Comparison of ENCODE assay signal across 1 fruit fly cellular context in the genomic region with DNA sequence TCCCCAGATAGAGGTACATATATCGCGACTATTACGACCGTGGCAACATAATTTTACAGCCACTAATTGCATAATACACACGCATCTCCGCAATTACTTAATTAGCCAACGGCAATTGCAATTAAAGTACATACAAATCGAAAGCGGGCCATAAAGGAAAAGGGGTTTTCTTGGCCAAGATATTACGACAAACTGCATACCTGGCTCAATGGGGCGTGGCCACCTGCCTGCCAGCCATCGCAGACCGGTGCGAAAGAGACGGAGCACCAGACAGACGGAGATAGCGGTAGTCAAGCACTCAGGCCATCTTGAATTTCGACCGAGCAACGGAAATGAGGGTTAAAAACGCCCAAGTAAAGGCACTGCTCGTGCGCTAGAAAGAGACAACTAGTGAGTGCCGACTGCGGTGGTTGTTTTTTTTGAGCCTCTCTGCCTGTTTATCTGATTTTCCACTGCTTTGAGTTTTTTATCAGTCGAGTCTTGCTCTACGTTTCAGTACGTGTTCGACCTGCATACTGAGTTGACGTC.
A peak's percentile ranks its signal among the peaks of the same experiment; 100 is the strongest.
TF ChIP-seq lines count a peak whose summit lies in the region.

Gene cad, plus strand, starts transcription at position 490 of the 528 bp plus-strand sequence.

TF ChIP-seq in whole organism, embryonic, 481 proteins besides CTCF, POLR2A, EP300 and RAD21 (continued from another document and continues in another):
- TF ChIP-seq CG6654 (GFP tag; optimal IDR thresholded peaks at IDR 0.05; lab: Kevin White, UChicago) = no peak
- TF ChIP-seq Sry-β (GFP tag; optimal IDR thresholded peaks at IDR 0.05; lab: Kevin White, UChicago) = no peak
- TF ChIP-seq CG11723 (GFP tag; optimal IDR thresholded peaks at IDR 0.05; lab: Kevin White, UChicago) = no peak
- TF ChIP-seq al (GFP tag; IDR thresholded peaks at IDR 0.05; lab: Robert Waterston, UW) = no peak
- peak; percentile 42 to 80 for TF ChIP-seq tll (GFP tag; optimal IDR thresholded peaks at IDR 0.05; lab: Kevin White, UChicago)
- TF ChIP-seq Atf3 (GFP tag; optimal IDR thresholded peaks at IDR 0.05; lab: Kevin White, UChicago) = no peak
- TF ChIP-seq CG4328 (GFP tag; optimal IDR thresholded peaks at IDR 0.05; lab: Kevin White, UChicago) = no peak
- TF ChIP-seq pros (GFP tag; optimal IDR thresholded peaks at IDR 0.05; lab: Kevin White, UChicago) = peak; percentile 25
- TF ChIP-seq CG5953 (GFP tag; IDR thresholded peaks at IDR 0.05; lab: Robert Waterston, UW) = 0 out of 2 replicates have a peak, but pooled peaks have one; percentile 26
- peak; percentile 20; the same call in 1 of the 2 replicates for TF ChIP-seq bbx (GFP tag; IDR thresholded peaks at IDR 0.05; lab: Robert Waterston, UW; ENCODE audit: partially characterized antibody)
- TF ChIP-seq CG30020 (tag; optimal IDR thresholded peaks at IDR 0.05; lab: Kevin White, UChicago) = no peak
- no peak for TF ChIP-seq Sin3A (optimal IDR thresholded peaks at IDR 0.05; lab: Kevin White, UChicago)
- no peak for TF ChIP-seq jigr1 (GFP tag; IDR thresholded peaks at IDR 0.05; lab: Robert Waterston, UW)
- no peak for TF ChIP-seq CG6854 (GFP tag; optimal IDR thresholded peaks at IDR 0.05; lab: Kevin White, UChicago)
- TF ChIP-seq ftz-f1 (GFP tag; optimal IDR thresholded peaks at IDR 0.05; lab: Kevin White, UChicago) = peak; percentile 31
- peak; percentile 2 for TF ChIP-seq CG8388 (GFP tag; optimal IDR thresholded peaks at IDR 0.05; lab: Kevin White, UChicago)
- TF ChIP-seq Bgb (GFP tag; IDR thresholded peaks at IDR 0.05; lab: Robert Waterston, UW; ENCODE audit: partially characterized antibody) = peak; percentile 59; the same call in 1 of the 2 replicates
- no peak for TF ChIP-seq Bdp1 (GFP tag; optimal IDR thresholded peaks at IDR 0.05; lab: Kevin White, UChicago)
- TF ChIP-seq Ravus (GFP tag; IDR thresholded peaks at IDR 0.05; lab: Robert Waterston, UW) = no peak
- no peak for TF ChIP-seq D19B (GFP tag; optimal IDR thresholded peaks at IDR 0.05; lab: Kevin White, UChicago)
- TF ChIP-seq usp (GFP tag; optimal IDR thresholded peaks at IDR 0.05; lab: Kevin White, UChicago) = no peak
- no peak for TF ChIP-seq Mad (GFP tag; optimal IDR thresholded peaks at IDR 0.05; lab: Kevin White, UChicago)
- no peak for TF ChIP-seq Poxn (GFP tag; IDR thresholded peaks at IDR 0.05; lab: Robert Waterston, UW)
- no peak for TF ChIP-seq dmrt11E (tag; optimal IDR thresholded peaks at IDR 0.05; lab: Kevin White, UChicago)
- TF ChIP-seq cad (GFP tag; optimal IDR thresholded peaks at IDR 0.05; lab: Kevin White, UChicago) = peak; percentile 94
- TF ChIP-seq CG4707 (GFP tag; optimal IDR thresholded peaks at IDR 0.05; lab: Kevin White, UChicago) = no peak
- no peak for TF ChIP-seq CG14860 (GFP tag; IDR thresholded peaks at IDR 0.05; lab: Robert Waterston, UW; ENCODE audit: partially characterized antibody)
- TF ChIP-seq pum (GFP tag; optimal IDR thresholded peaks at IDR 0.05; lab: Kevin White, UChicago) = no peak
- no peak for TF ChIP-seq Optix (GFP tag; IDR thresholded peaks at IDR 0.05; lab: Robert Waterston, UW)
- TF ChIP-seq mam (GFP tag; optimal IDR thresholded peaks at IDR 0.05; lab: Kevin White, UChicago) = no peak
- TF ChIP-seq CG6813 (GFP tag; optimal IDR thresholded peaks at IDR 0.05; lab: Kevin White, UChicago) = peak; percentile 63
- no peak for TF ChIP-seq Camta (GFP tag; optimal IDR thresholded peaks at IDR 0.05; lab: Kevin White, UChicago)
- TF ChIP-seq Gsc (GFP tag; IDR thresholded peaks at IDR 0.05; lab: Robert Waterston, UW) = no peak
- TF ChIP-seq Rx (GFP tag; IDR thresholded peaks at IDR 0.05; lab: Robert Waterston, UW) = no peak
- peak; percentile 61; the same call in 1 of the 2 replicates for TF ChIP-seq CG14441 (GFP tag; IDR thresholded peaks at IDR 0.05; lab: Robert Waterston, UW)
- TF ChIP-seq Doc3 (GFP tag; IDR thresholded peaks at IDR 0.05; lab: Robert Waterston, UW; ENCODE audit: partially characterized antibody) = no peak
- TF ChIP-seq CG14710 (tag; optimal IDR thresholded peaks at IDR 0.05; lab: Kevin White, UChicago) = peak; percentile 9
- no peak for TF ChIP-seq CG18599 (GFP tag; optimal IDR thresholded peaks at IDR 0.05; lab: Kevin White, UChicago)
- no peak for TF ChIP-seq CG3407 (GFP tag; optimal IDR thresholded peaks at IDR 0.05; lab: Kevin White, UChicago)
- TF ChIP-seq ttk (GFP tag; IDR thresholded peaks at IDR 0.05; lab: Robert Waterston, UW) = peak; percentile 51
- no peak for TF ChIP-seq B-H1 (GFP tag; IDR thresholded peaks at IDR 0.05; lab: Robert Waterston, UW)
- peak; percentile 54 for TF ChIP-seq CG7271 (tag; optimal IDR thresholded peaks at IDR 0.05; lab: Kevin White, UChicago)
- no peak for TF ChIP-seq Dp (GFP tag; optimal IDR thresholded peaks at IDR 0.05; lab: Kevin White, UChicago)
- no peak for TF ChIP-seq peb (GFP tag; IDR thresholded peaks at IDR 0.05; lab: Robert Waterston, UW)
- TF ChIP-seq CG12659 (GFP tag; optimal IDR thresholded peaks at IDR 0.05; lab: Kevin White, UChicago) = peak; percentile 7
- TF ChIP-seq CG11093 (GFP tag; IDR thresholded peaks at IDR 0.05; lab: Robert Waterston, UW) = no peak
- no peak for TF ChIP-seq HLH54F (GFP tag; optimal IDR thresholded peaks at IDR 0.05; lab: Kevin White, UChicago)
- no peak for TF ChIP-seq crp (GFP tag; optimal IDR thresholded peaks at IDR 0.05; lab: Kevin White, UChicago)
- no peak for TF ChIP-seq pzg (GFP tag; optimal IDR thresholded peaks at IDR 0.05; lab: Kevin White, UChicago)
- no peak for TF ChIP-seq CG12219 (GFP tag; optimal IDR thresholded peaks at IDR 0.05; lab: Kevin White, UChicago)
- TF ChIP-seq stc (GFP tag; IDR thresholded peaks at IDR 0.05; lab: Robert Waterston, UW) = peak; percentile 58
- no peak for TF ChIP-seq br (optimal IDR thresholded peaks at IDR 0.05; lab: Kevin White, UChicago)
- TF ChIP-seq tx (GFP tag; optimal IDR thresholded peaks at IDR 0.05; lab: Kevin White, UChicago) = no peak
- TF ChIP-seq dmrt99B (tag; optimal IDR thresholded peaks at IDR 0.05; lab: Kevin White, UChicago) = no peak
- no peak for TF ChIP-seq gt (GFP tag; IDR thresholded peaks at IDR 0.05; lab: Robert Waterston, UW)
- peak; percentile 99 for TF ChIP-seq seq (GFP tag; IDR thresholded peaks at IDR 0.05; lab: Robert Waterston, UW)
- TF ChIP-seq CG10274 (GFP tag; optimal IDR thresholded peaks at IDR 0.05; lab: Kevin White, UChicago) = no peak
- TF ChIP-seq CG5245 (GFP tag; optimal IDR thresholded peaks at IDR 0.05; lab: Kevin White, UChicago) = no peak
- no peak for TF ChIP-seq NC2α (GFP tag; optimal IDR thresholded peaks at IDR 0.05; lab: Kevin White, UChicago)
- TF ChIP-seq gcm (GFP tag; optimal IDR thresholded peaks at IDR 0.05; lab: Kevin White, UChicago) = peak; percentile 89
- TF ChIP-seq sna (GFP tag; IDR thresholded peaks at IDR 0.05; lab: Robert Waterston, UW; ENCODE audit: partially characterized antibody) = no peak
- TF ChIP-seq CG10147 (GFP tag; optimal IDR thresholded peaks at IDR 0.05; lab: Kevin White, UChicago) = no peak
- peak; percentile 15 for TF ChIP-seq cg (GFP tag; optimal IDR thresholded peaks at IDR 0.05; lab: Kevin White, UChicago)
- TF ChIP-seq CG8924 (tag; optimal IDR thresholded peaks at IDR 0.05; lab: Kevin White, UChicago) = no peak
- no peak for TF ChIP-seq tup (GFP tag; optimal IDR thresholded peaks at IDR 0.05; lab: Kevin White, UChicago)
- peak; percentile 7 for TF ChIP-seq CHES-1-like (GFP tag; optimal IDR thresholded peaks at IDR 0.05; lab: Kevin White, UChicago)
- no peak for TF ChIP-seq CG11398 (GFP tag; optimal IDR thresholded peaks at IDR 0.05; lab: Kevin White, UChicago)
- TF ChIP-seq Kr (GFP tag; optimal IDR thresholded peaks at IDR 0.05; lab: Kevin White, UChicago) = no peak
- TF ChIP-seq vvl (GFP tag; IDR thresholded peaks at IDR 0.05; lab: Robert Waterston, UW) = peak; percentile 75
- peak; percentile 64 for TF ChIP-seq CG12071 (GFP tag; optimal IDR thresholded peaks at IDR 0.05; lab: Kevin White, UChicago)
- no peak for TF ChIP-seq Neu2 (GFP tag; optimal IDR thresholded peaks at IDR 0.05; lab: Kevin White, UChicago; ENCODE audit: borderline replicate concordance)
- TF ChIP-seq CG18476 (GFP tag; optimal IDR thresholded peaks at IDR 0.05; lab: Kevin White, UChicago) = no peak
- TF ChIP-seq Lim3 (GFP tag; IDR thresholded peaks at IDR 0.05; lab: Robert Waterston, UW) = no peak
- TF ChIP-seq CG9609 (GFP tag; optimal IDR thresholded peaks at IDR 0.05; lab: Kevin White, UChicago) = no peak
- no peak for TF ChIP-seq Bteb2 (GFP tag; optimal IDR thresholded peaks at IDR 0.05; lab: Kevin White, UChicago)
- peak in 1 of 2 experiments; percentile 18 for TF ChIP-seq bsh (GFP tag; optimal IDR thresholded peaks at IDR 0.05; lab: Kevin White, UChicago)
- TF ChIP-seq Myb (GFP tag; optimal IDR thresholded peaks at IDR 0.05; lab: Kevin White, UChicago) = no peak
- TF ChIP-seq aop (GFP tag; IDR thresholded peaks at IDR 0.05; lab: Robert Waterston, UW) = peak; percentile 62; the same call in 1 of the 2 replicates
- no peak; the same call in 1 of the 2 replicates for TF ChIP-seq ranshi (GFP tag; IDR thresholded peaks at IDR 0.05; lab: Robert Waterston, UW)
- TF ChIP-seq D19A (tag; optimal IDR thresholded peaks at IDR 0.05; lab: Kevin White, UChicago) = no peak
- TF ChIP-seq Sox102F (GFP tag; optimal IDR thresholded peaks at IDR 0.05; lab: Kevin White, UChicago) = no peak
- no peak for TF ChIP-seq CG10209 (GFP tag; optimal IDR thresholded peaks at IDR 0.05; lab: Kevin White, UChicago)
- peak; percentile 99 for TF ChIP-seq CG10321 (GFP tag; IDR thresholded peaks at IDR 0.05; lab: Robert Waterston, UW)
- no peak for TF ChIP-seq CG6272 (GFP tag; IDR thresholded peaks at IDR 0.05; lab: Robert Waterston, UW)
- no peak for TF ChIP-seq ap (GFP tag; IDR thresholded peaks at IDR 0.05; lab: Robert Waterston, UW)
- TF ChIP-seq mirr (GFP tag; optimal IDR thresholded peaks at IDR 0.05; lab: Kevin White, UChicago) = peak; percentile 22
- TF ChIP-seq rib (GFP tag; IDR thresholded peaks at IDR 0.05; lab: Robert Waterston, UW) = no peak
- no peak for TF ChIP-seq az2 (GFP tag; optimal IDR thresholded peaks at IDR 0.05; lab: Kevin White, UChicago)
- no peak for TF ChIP-seq NK7.1 (GFP tag; optimal IDR thresholded peaks at IDR 0.05; lab: Kevin White, UChicago)
- TF ChIP-seq CG17568 (GFP tag; optimal IDR thresholded peaks at IDR 0.05; lab: Kevin White, UChicago) = no peak
- no peak for TF ChIP-seq org-1 (GFP tag; optimal IDR thresholded peaks at IDR 0.05; lab: Kevin White, UChicago)
- no peak for TF ChIP-seq emc (GFP tag; optimal IDR thresholded peaks at IDR 0.05; lab: Kevin White, UChicago)
- peak; percentile 12 for TF ChIP-seq Vsx1 (GFP tag; optimal IDR thresholded peaks at IDR 0.05; lab: Kevin White, UChicago)
- no peak for TF ChIP-seq CG12942 (GFP tag; optimal IDR thresholded peaks at IDR 0.05; lab: Kevin White, UChicago)
- no peak for TF ChIP-seq CG7556 (GFP tag; optimal IDR thresholded peaks at IDR 0.05; lab: Kevin White, UChicago)
- no peak for TF ChIP-seq Mrtf (GFP tag; IDR thresholded peaks at IDR 0.05; lab: Robert Waterston, UW)
- TF ChIP-seq shn (GFP tag; optimal IDR thresholded peaks at IDR 0.05; lab: Kevin White, UChicago) = no peak
- TF ChIP-seq insv (GFP tag; optimal IDR thresholded peaks at IDR 0.05; lab: Kevin White, UChicago) = no peak
- TF ChIP-seq btn (GFP tag; optimal IDR thresholded peaks at IDR 0.05; lab: Kevin White, UChicago) = no peak
- TF ChIP-seq sens-2 (GFP tag; IDR thresholded peaks at IDR 0.05; lab: Robert Waterston, UW) = no peak
- TF ChIP-seq caup (GFP tag; optimal IDR thresholded peaks at IDR 0.05; lab: Kevin White, UChicago; ENCODE audit: severe bottlenecking) = peak; percentile 40
- TF ChIP-seq luna (GFP tag; optimal IDR thresholded peaks at IDR 0.05; lab: Kevin White, UChicago) = no peak
- peak; percentile 25 for TF ChIP-seq CG1603 (tag; optimal IDR thresholded peaks at IDR 0.05; lab: Kevin White, UChicago)
- 0 out of 3 replicates have a peak, but pooled peaks have one; percentile 32 for TF ChIP-seq HLH4C (GFP tag; IDR thresholded peaks at IDR 0.05; lab: Robert Waterston, UW; ENCODE audit: partially characterized antibody)
- no peak for TF ChIP-seq danr (GFP tag; IDR thresholded peaks at IDR 0.05; lab: Robert Waterston, UW)
- TF ChIP-seq CG7839 (tag; optimal IDR thresholded peaks at IDR 0.05; lab: Kevin White, UChicago) = no peak
- no peak for TF ChIP-seq schlank (tag; optimal IDR thresholded peaks at IDR 0.05; lab: Kevin White, UChicago)
- peak; percentile 61 for TF ChIP-seq Jarid2 (GFP tag; optimal IDR thresholded peaks at IDR 0.05; lab: Kevin White, UChicago)
- no peak for TF ChIP-seq row (GFP tag; IDR thresholded peaks at IDR 0.05; lab: Robert Waterston, UW)
- no peak for TF ChIP-seq repo (GFP tag; optimal IDR thresholded peaks at IDR 0.05; lab: Kevin White, UChicago)
- no peak for TF ChIP-seq run (tag; optimal IDR thresholded peaks at IDR 0.05; lab: Kevin White, UChicago)
- TF ChIP-seq CG17385 (GFP tag; optimal IDR thresholded peaks at IDR 0.05; lab: Kevin White, UChicago) = peak; percentile 10
- peak; percentile 60 for TF ChIP-seq Nf-YA (GFP tag; IDR thresholded peaks at IDR 0.05; lab: Robert Waterston, UW)
- no peak for TF ChIP-seq Hr78 (GFP tag; optimal IDR thresholded peaks at IDR 0.05; lab: Kevin White, UChicago)
- TF ChIP-seq prd (optimal IDR thresholded peaks at IDR 0.05; lab: Kevin White, UChicago) = no peak
- TF ChIP-seq prd (GFP tag; IDR thresholded peaks at IDR 0.05; lab: Robert Waterston, UW) = no peak
- peak; percentile 80 for TF ChIP-seq CG32772 (GFP tag; IDR thresholded peaks at IDR 0.05; lab: Robert Waterston, UW)
- peak; percentile 6 for TF ChIP-seq CG10267 (tag; optimal IDR thresholded peaks at IDR 0.05; lab: Kevin White, UChicago)
- TF ChIP-seq psq (GFP tag; optimal IDR thresholded peaks at IDR 0.05; lab: Kevin White, UChicago) = peak; percentile 31
- no peak for TF ChIP-seq lola (GFP tag; optimal IDR thresholded peaks at IDR 0.05; lab: Kevin White, UChicago)
- TF ChIP-seq E2f2 (GFP tag; IDR thresholded peaks at IDR 0.05; lab: Robert Waterston, UW) = peak; percentile 20; the same call in 1 of the 2 replicates
- peak; percentile 37 for TF ChIP-seq CG34376 (GFP tag; optimal IDR thresholded peaks at IDR 0.05; lab: Kevin White, UChicago)
- no peak for TF ChIP-seq hth (optimal IDR thresholded peaks at IDR 0.05; lab: Kevin White, UChicago)
- no peak for TF ChIP-seq CG3995 (GFP tag; optimal IDR thresholded peaks at IDR 0.05; lab: Kevin White, UChicago)
- no peak for TF ChIP-seq zen2 (GFP tag; IDR thresholded peaks at IDR 0.05; lab: Robert Waterston, UW; ENCODE audit: partially characterized antibody)
- no peak for TF ChIP-seq CG11456 (GFP tag; IDR thresholded peaks at IDR 0.05; lab: Robert Waterston, UW)
- TF ChIP-seq Eip74EF (GFP tag; optimal IDR thresholded peaks at IDR 0.05; lab: Kevin White, UChicago) = no peak
- no peak for TF ChIP-seq fd96Cb (tag; optimal IDR thresholded peaks at IDR 0.05; lab: Kevin White, UChicago)
- TF ChIP-seq ewg (GFP tag; optimal IDR thresholded peaks at IDR 0.05; lab: Kevin White, UChicago) = peak; percentile 6
